Worm (Caenorhabditis elegans) whole organism, early embryonic: Measurements from ENCODE around the gene abf-4.

ENCODE experiments used
- B0310.2 ChIP-seq: sonication (generic microtip); optimal IDR thresholded peaks from 2 replicates; lab custom pipeline; 2016; ENCODE audit warnings: mild to moderate bottlenecking, missing genetic modification characterization, missing compliant biosample characterization
- F13C5.2 ChIP-seq: sonication (generic microtip); optimal IDR thresholded peaks from 2 replicates; lab custom pipeline; 2017; ENCODE audit warnings: mild to moderate bottlenecking, missing genetic modification characterization, inconsistent platforms, missing compliant biosample characterization
- aly-1 ChIP-seq: sonication (generic microtip); optimal IDR thresholded peaks from 2 replicates; lab custom pipeline; 2016; ENCODE audit warnings: missing genetic modification characterization, missing compliant biosample characterization
- ama-1 ChIP-seq: fragments of 150-350 bp; optimal IDR thresholded peaks from 2 replicates; lab custom pipeline; 2014
- ceh-13 ChIP-seq: fragments of 200-800 bp; sonication (Bioruptor generic); optimal IDR thresholded peaks from 2 replicates; lab custom pipeline; 2018; ENCODE audit warnings: mild to moderate bottlenecking, missing genetic modification characterization, missing compliant biosample characterization
- ceh-36 ChIP-seq: sonication (generic microtip); optimal IDR thresholded peaks from 2 replicates; lab custom pipeline; 2016; ENCODE audit warnings: missing genetic modification characterization, inconsistent platforms, missing compliant biosample characterization
- ets-7 ChIP-seq: sonication (generic microtip); optimal IDR thresholded peaks from 2 replicates; lab custom pipeline; 2016; ENCODE audit warnings: missing genotype, missing genetic modification characterization, missing compliant biosample characterization
- flt-1 ChIP-seq: fragments of 200-800 bp; sonication (Bioruptor generic); IDR thresholded peaks from 2 replicates; pipeline ENCODE4 v1.3.6; 2022; ENCODE audit warnings: missing genetic modification characterization, missing compliant biosample characterization
- hmbx-1 ChIP-seq: sonication (generic microtip); optimal IDR thresholded peaks from 2 replicates; lab custom pipeline; 2016; ENCODE audit warnings: mild to moderate bottlenecking, missing genetic modification characterization, missing compliant biosample characterization
- hmg-4 ChIP-seq: fragments of 200-800 bp; sonication (Bioruptor generic); optimal IDR thresholded peaks from 2 replicates; lab custom pipeline; 2018; ENCODE audit warnings: mild to moderate bottlenecking, missing genetic modification characterization, missing compliant biosample characterization
- hnd-1 ChIP-seq: sonication (generic microtip); optimal IDR thresholded peaks from 2 replicates; lab custom pipeline; 2016; ENCODE audit warnings: missing genetic modification characterization, missing compliant biosample characterization
- pes-1 ChIP-seq: fragments of 200-800 bp; sonication (Bioruptor generic); IDR thresholded peaks from 2 replicates; pipeline ENCODE4 v1.3.6; 2022; ENCODE audit warnings: missing genetic modification reagents, missing genetic modification characterization, missing compliant biosample characterization
- scrt-1 ChIP-seq: fragments of 200-800 bp; sonication (Bioruptor generic); IDR thresholded peaks from 2 replicates; pipeline ENCODE4 v1.3.6; 2022; ENCODE audit warnings: missing genetic modification characterization, missing compliant biosample characterization
- sea-1 ChIP-seq: fragments of 200-800 bp; sonication (Bioruptor generic); conservative IDR thresholded peaks from 2 replicates; pipeline ENCODE4 v1.3.6; 2022; ENCODE audit warnings: missing genetic modification characterization, missing compliant biosample characterization
- tbx-11 ChIP-seq: fragments of 200-800 bp; sonication (Bioruptor generic); IDR thresholded peaks from 2 replicates; pipeline ENCODE4 v1.3.6; 2022; ENCODE audit warnings: missing genetic modification characterization, missing compliant biosample characterization
- tbx-37 ChIP-seq: fragments of 200-800 bp; sonication (Bioruptor generic); conservative IDR thresholded peaks from 2 replicates; pipeline ENCODE4 v1.3.6; 2022; ENCODE audit warnings: missing genetic modification reagents, missing genetic modification characterization, missing compliant biosample characterization
- tra-4 ChIP-seq: sonication (generic microtip); optimal IDR thresholded peaks from 2 replicates; lab custom pipeline; 2017; ENCODE audit warnings: missing genetic modification characterization, missing compliant biosample characterization

abf-4 gene

DNA sequence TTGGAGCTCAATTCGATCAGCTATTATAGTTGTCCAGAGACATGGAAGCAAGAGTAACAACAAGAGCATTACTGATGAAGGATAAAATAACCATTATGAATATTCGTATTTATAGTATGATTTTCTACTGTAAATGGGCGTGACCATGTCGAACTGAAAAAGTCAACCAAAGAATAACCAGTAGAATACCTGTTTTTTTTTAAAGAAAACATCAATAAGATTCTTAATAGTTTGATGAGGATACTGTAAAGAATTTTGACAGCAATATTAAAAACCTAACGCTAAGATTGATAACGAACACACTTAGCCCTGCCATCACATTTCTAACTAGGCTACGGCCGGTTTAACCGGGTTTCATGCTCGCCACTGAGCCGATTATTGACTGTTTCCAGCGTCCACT is 5.2 kb downstream of the abf-4 start, which contains the start of gene vmo-1:
vmo-1 (minus strand) TSS at position 101 of the 400 bp plus-strand sequence.
- TF ChIP-seq scrt-1 (GFP tag; lab: Robert Waterston, UW) (no peak), ets-7 (no peak), ceh-13 (GFP tag; lab: Kevin White, UChicago) (no peak), tbx-37 (no peak), tra-4 (tag; lab: Kevin White, UChicago) (no peak), flt-1 (GFP tag; lab: Robert Waterston, UW) (no peak), hmbx-1 (tag; lab: Kevin White, UChicago) (no peak), tbx-11 (GFP tag; lab: Robert Waterston, UW) (no peak), hmg-4 (GFP tag; lab: Kevin White, UChicago) (no peak), ceh-36 (tag; lab: Kevin White, UChicago) (no peak), aly-1 (tag; lab: Kevin White, UChicago) (no peak)

DNA sequence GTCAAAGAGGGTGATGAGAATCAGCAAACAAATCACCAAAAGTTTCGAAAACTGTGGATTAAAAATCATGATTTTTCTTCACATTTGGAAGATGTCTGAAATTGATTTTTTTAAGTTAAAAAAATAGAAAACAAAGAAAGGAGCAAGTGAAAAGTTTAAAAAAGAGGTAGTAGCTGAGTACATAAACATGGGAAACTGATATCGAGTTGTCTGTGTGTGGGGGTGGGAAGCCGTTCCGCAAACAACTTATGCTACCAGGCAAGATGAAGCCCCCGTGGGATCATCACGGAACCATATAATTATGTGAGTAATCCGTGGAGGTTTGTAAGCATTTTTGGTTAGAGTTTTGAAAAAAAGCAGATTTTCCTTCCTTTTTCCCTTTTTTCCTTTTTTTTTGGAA is 7.1 kb downstream of the abf-4 start, which contains the start of gene Y38H6C.20:
Y38H6C.20 (minus strand) TSS at position 101 of the 400 bp plus-strand sequence.
- TF ChIP-seq aly-1 (tag; lab: Kevin White, UChicago) (no peak), tra-4 (tag; lab: Kevin White, UChicago) (no peak), ama-1 (lab: Kevin White, UChicago) (no peak), tbx-37 (no peak), sea-1 (GFP tag; lab: Robert Waterston, UW) (no peak), tbx-11 (GFP tag; lab: Robert Waterston, UW) (no peak), B0310.2 (tag; lab: Kevin White, UChicago) (no peak), pes-1 (GFP tag; lab: Robert Waterston, UW) (no peak), hmg-4 (GFP tag; lab: Kevin White, UChicago) (no peak), ceh-13 (GFP tag; lab: Kevin White, UChicago) (no peak), ets-7 (no peak), hnd-1 (tag; lab: Kevin White, UChicago) (no peak)

DNA sequence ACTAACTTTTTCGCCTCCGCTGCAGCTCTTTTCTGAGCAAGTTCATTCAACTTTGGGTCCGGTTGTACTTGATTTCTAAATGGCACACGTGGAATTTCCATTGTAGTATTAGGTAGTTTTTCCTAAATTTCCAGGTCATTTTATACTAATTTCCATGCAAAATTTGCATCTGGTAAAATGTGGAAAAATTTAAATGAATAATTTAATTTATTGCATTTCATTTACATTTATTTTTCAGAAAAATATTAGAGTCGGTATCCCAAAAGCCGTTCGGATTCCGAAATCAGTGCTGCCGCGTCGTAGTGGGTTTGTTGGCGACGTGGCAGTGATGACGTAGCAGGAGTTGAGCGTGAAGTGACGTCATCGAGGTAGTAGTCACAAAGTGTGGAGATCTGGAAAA is 11.1 kb downstream of the abf-4 start, which contains the start of gene Y38H6C.18:
Y38H6C.18 (minus strand) TSS at position 101 of the 400 bp plus-strand sequence.
- TF ChIP-seq ceh-36 (tag; lab: Kevin White, UChicago) (no peak), ceh-13 (GFP tag; lab: Kevin White, UChicago) (no peak), tbx-11 (GFP tag; lab: Robert Waterston, UW) (no peak), aly-1 (tag; lab: Kevin White, UChicago) (no peak), hmbx-1 (tag; lab: Kevin White, UChicago) (no peak), tbx-37 (no peak), hmg-4 (GFP tag; lab: Kevin White, UChicago) (no peak), ama-1 (lab: Kevin White, UChicago) (no peak), scrt-1 (GFP tag; lab: Robert Waterston, UW) (no peak), flt-1 (GFP tag; lab: Robert Waterston, UW) (no peak)

DNA sequence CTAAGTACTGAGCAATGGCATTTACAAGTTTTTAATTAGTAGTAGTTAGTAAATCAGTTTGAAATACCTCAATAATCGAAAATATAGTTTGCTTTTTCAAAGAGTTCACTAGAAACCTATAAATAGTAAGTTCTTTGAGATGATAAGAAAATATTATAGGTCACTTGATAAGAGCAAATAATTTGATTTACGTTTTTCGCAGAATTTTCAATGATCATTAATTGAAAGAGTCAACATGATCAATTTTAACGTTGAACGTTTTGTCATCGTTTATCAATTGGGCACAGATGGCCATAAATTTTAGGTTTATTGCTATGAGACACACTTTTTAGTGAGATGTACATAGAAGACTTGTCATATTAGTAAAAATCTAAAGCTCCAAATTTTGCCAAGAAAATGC is 12.4 kb downstream of the abf-4 start:
- no peak for TF ChIP-seq ceh-36 (tag; lab: Kevin White, UChicago)
- no peak for TF ChIP-seq scrt-1 (GFP tag; lab: Robert Waterston, UW)
- TF ChIP-seq B0310.2 (tag; lab: Kevin White, UChicago), result no peak
- TF ChIP-seq ets-7, result no peak

DNA sequence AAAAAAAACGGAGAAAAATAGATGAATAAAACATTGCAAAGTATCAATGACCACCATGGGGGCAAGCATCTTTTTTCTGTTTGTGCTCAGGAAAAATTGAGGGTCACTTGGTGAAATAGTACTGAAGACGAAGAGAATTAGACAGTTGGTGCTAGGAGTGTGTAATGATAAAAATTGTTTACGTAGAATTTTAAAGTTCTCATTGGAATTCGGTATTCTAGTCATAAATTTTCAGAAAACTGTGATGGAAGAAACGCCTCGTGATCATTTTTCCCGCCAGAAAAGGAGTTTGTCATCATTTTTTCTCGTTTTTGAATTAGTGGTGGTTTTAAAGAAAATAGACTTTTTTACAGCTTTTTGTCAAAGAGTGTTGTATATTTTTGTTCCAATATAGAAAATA is 13.6 kb downstream of the abf-4 start:
- TF ChIP-seq ceh-36 (tag; lab: Kevin White, UChicago) (no peak), pes-1 (GFP tag; lab: Robert Waterston, UW) (no peak), ama-1 (lab: Kevin White, UChicago) (no peak), tra-4 (tag; lab: Kevin White, UChicago) (no peak), ceh-13 (GFP tag; lab: Kevin White, UChicago) (no peak), hmbx-1 (tag; lab: Kevin White, UChicago) (no peak)

DNA sequence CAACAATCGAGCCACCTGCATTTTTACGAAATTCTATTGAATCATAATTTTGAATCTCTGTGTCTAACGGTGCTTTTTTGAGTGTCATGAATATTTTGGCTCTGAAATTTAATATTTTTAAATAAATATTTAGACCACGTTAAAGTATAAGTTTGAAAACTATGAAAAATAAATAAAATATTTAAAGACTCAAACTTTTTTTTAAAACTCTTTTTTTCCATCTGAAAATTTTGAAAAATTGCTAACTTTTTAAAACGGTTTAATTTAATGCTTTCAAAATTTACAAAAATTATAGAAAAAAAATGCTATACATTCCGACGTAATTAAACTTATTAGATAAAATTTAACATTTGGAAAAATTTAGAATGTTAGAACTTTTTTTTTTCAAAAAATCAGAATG is 14.1 kb downstream of the abf-4 start, which contains the start of gene slc-36.3:
slc-36.3 (minus strand) TSS at position 101 of the 400 bp plus-strand sequence.
- TF ChIP-seq scrt-1 (GFP tag; lab: Robert Waterston, UW) (no peak), tbx-11 (GFP tag; lab: Robert Waterston, UW) (no peak), sea-1 (GFP tag; lab: Robert Waterston, UW) (no peak), F13C5.2 (tag; lab: Kevin White, UChicago) (no peak), hmg-4 (GFP tag; lab: Kevin White, UChicago) (no peak), pes-1 (GFP tag; lab: Robert Waterston, UW) (no peak)

DNA sequence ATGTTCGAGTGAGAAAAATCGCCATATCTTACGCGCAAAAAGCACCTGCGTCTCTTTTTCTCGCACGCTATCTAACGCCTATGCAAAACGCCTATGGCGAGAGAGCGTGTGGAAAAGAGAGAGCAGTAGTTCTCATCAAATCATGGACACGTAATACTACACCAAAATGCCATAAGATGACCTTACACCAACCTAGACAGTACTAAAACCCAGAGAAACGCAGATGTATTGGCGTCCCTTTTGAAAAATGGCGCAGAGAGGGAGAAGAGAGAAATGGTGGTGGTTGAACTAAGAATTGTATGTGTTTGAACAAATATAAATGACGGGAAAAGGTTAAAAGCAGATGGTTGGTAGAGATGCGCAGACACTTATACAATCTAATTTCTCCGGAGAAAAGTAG is 19.1 kb downstream of the abf-4 start, which contains the start of gene Y38H6C.16:
Y38H6C.16 (minus strand) TSS at position 293 of the 400 bp plus-strand sequence.
- no peak for TF ChIP-seq tra-4 (tag; lab: Kevin White, UChicago)

DNA sequence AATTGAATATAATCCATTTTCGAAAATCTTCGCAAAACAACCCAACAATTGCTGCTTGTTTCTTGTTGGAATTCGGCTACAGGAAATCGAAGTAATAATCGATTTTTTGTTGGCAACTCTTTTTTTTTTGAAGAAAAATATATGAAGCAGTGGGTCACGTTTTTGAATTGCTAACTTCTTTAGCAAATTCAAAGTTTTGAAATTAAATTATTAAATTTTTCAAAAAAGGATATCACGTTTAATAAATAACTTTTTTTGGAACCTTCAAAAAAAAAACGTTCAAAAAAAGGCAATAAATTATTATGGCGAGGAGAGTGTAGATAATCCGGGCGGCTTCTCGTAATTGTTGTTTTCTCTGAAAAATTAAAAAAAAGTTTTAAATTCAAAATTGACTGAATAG is 22.0 kb downstream of the abf-4 start, which contains the start of gene Y38H6C.15:
Y38H6C.15 (minus strand) TSS at position 101 of the 400 bp plus-strand sequence.
- TF ChIP-seq flt-1 (GFP tag; lab: Robert Waterston, UW) (no peak), B0310.2 (tag; lab: Kevin White, UChicago) (no peak), scrt-1 (GFP tag; lab: Robert Waterston, UW) (no peak), hmbx-1 (tag; lab: Kevin White, UChicago) (no peak), pes-1 (GFP tag; lab: Robert Waterston, UW) (no peak), tbx-37 (no peak), tbx-11 (GFP tag; lab: Robert Waterston, UW) (no peak), hmg-4 (GFP tag; lab: Kevin White, UChicago) (no peak), F13C5.2 (tag; lab: Kevin White, UChicago) (no peak)
